Worm (Caenorhabditis elegans) whole organism, L4 larva: ENCODE data around the gene srh-174.
A peak's percentile ranks its signal among the peaks of the same experiment; 100 is the strongest.

ENCODE experiments used
- D1046.2 ChIP-seq: fragments of 200-800 bp; sonication (Bioruptor generic); IDR thresholded peaks from 2 replicates; pipeline ENCODE4 v1.3.6; 2022; ENCODE audit warnings: missing genetic modification characterization, missing compliant biosample characterization
- T26A8.4 ChIP-seq: fragments of 200-800 bp; sonication (Bioruptor generic); IDR thresholded peaks from 2 replicates; pipeline ENCODE4 v1.3.6; 2022; ENCODE audit warnings: missing genetic modification characterization, missing compliant biosample characterization
- ZK337.2 ChIP-seq: fragments of 200-800 bp; sonication (Bioruptor generic); IDR thresholded peaks from 2 replicates; pipeline ENCODE4 v1.3.6; 2022; ENCODE audit warnings: missing genetic modification reagents, missing genetic modification characterization, missing compliant biosample characterization
- aha-1 ChIP-seq: fragments of 150-350 bp; peaks from one replicate; lab custom pipeline; 2014; ENCODE audit warnings: missing biosample characterization, missing genetic modification characterization
- aly-2 ChIP-seq: sonication (generic microtip); optimal IDR thresholded peaks from 2 replicates; lab custom pipeline; 2018; ENCODE audit warnings: missing biosample characterization, missing genetic modification characterization
- ceh-28 ChIP-seq: fragments of 150-350 bp; optimal IDR thresholded peaks from 2 replicates; lab custom pipeline; 2014; ENCODE audit warnings: missing biosample characterization, missing genetic modification reagents, missing genetic modification characterization
- ceh-44 ChIP-seq: fragments of 200-800 bp; sonication (Bioruptor generic); IDR thresholded peaks from 2 replicates; pipeline ENCODE4 v1.3.6; 2022; ENCODE audit warnings: missing genetic modification reagents, missing genetic modification characterization, missing compliant biosample characterization
- ceh-82 ChIP-seq: sonication (generic microtip); optimal IDR thresholded peaks from 2 replicates; lab custom pipeline; 2017; ENCODE audit warnings: missing biosample characterization, missing genetic modification characterization
- cey-2 ChIP-seq: sonication (generic microtip); optimal IDR thresholded peaks from 3 replicates; lab custom pipeline; 2017; ENCODE audit warnings: missing genetic modification characterization, mild to moderate bottlenecking, missing compliant biosample characterization, antibody characterized with exemption, borderline replicate concordance; ENCODE audit not compliant: insufficient read depth
- ctbp-1 ChIP-seq: fragments of 200-800 bp; sonication (Bioruptor generic); IDR thresholded peaks from 2 replicates; pipeline ENCODE4 v1.3.6; 2022; ENCODE audit warnings: missing genetic modification reagents, missing genetic modification characterization, missing compliant biosample characterization
- dmd-8 ChIP-seq: fragments of 200-800 bp; sonication (Bioruptor generic); IDR thresholded peaks from 2 replicates; pipeline ENCODE4 v1.3.6; 2022; ENCODE audit warnings: missing genetic modification characterization, missing compliant biosample characterization
- dve-1 ChIP-seq: sonication (generic microtip); optimal IDR thresholded peaks from 2 replicates; lab custom pipeline; 2017; ENCODE audit warnings: antibody characterized with exemption, mild to moderate bottlenecking, missing genetic modification characterization, missing compliant biosample characterization; ENCODE audit not compliant: insufficient read depth
- egl-43 ChIP-seq: fragments of 200-800 bp; sonication (Bioruptor generic); IDR thresholded peaks from 2 replicates; pipeline ENCODE4 v1.3.6; 2022; ENCODE audit warnings: missing genetic modification reagents, missing genetic modification characterization, missing compliant biosample characterization
- gei-8 ChIP-seq: fragments of 200-800 bp; sonication (Bioruptor generic); optimal IDR thresholded peaks from 2 replicates; lab custom pipeline; 2018; ENCODE audit warnings: mild to moderate bottlenecking, missing genetic modification characterization, missing compliant biosample characterization
- hif-1 ChIP-seq, 2 experiments: sonication (generic microtip); optimal IDR thresholded peaks; 2 replicates each; lab custom pipeline; 2016 to 2017; ENCODE audit warnings: missing compliant biosample characterization in 2 of 2, missing genetic modification characterization in 2 of 2, missing genetic modification reagents in 2 of 2, missing genotype in 2 of 2, mild to moderate bottlenecking in 1 of 2
- lin-29 ChIP-seq: fragments of 200-800 bp; sonication (Bioruptor generic); IDR thresholded peaks from 2 replicates; pipeline ENCODE4 v1.3.6; 2022; ENCODE audit warnings: missing genetic modification reagents, missing genetic modification characterization, missing compliant biosample characterization
- madf-5 ChIP-seq, 2 experiments: fragments of 200-800 bp; sonication (Bioruptor generic); IDR thresholded peaks; 2 replicates each; pipeline ENCODE4 v1.3.6; 2022; ENCODE audit warnings: missing compliant biosample characterization in 2 of 2, missing genetic modification characterization in 2 of 2
- mxl-2 ChIP-seq: fragments of 200-800 bp; sonication (Bioruptor generic); conservative IDR thresholded peaks from 2 replicates; pipeline ENCODE4 v1.3.6; 2022; ENCODE audit warnings: missing genetic modification reagents, missing genetic modification characterization, missing compliant biosample characterization
- nhr-10 ChIP-seq: fragments of 150-350 bp; optimal IDR thresholded peaks from 2 replicates; lab custom pipeline; 2014; ENCODE audit warnings: missing biosample characterization, missing genetic modification characterization
- nhr-41 ChIP-seq: fragments of 200-800 bp; sonication (Bioruptor generic); IDR thresholded peaks from 2 replicates; pipeline ENCODE4 v1.3.6; 2022; ENCODE audit warnings: missing genetic modification reagents, missing genetic modification characterization, missing compliant biosample characterization
- pha-4 ChIP-seq, 2 experiments: fragments of 150-350 bp in 1 of 2; fragments of 200-800 bp in 1 of 2; sonication (Bioruptor generic) in 1 of 2; IDR thresholded peaks in 1 of 2; optimal IDR thresholded peaks in 1 of 2; 2 replicates each; pipeline versions ENCODE4 v1.3.6 to Lab custom; 2014 to 2022; ENCODE audit warnings: missing genetic modification characterization in 2 of 2, missing genetic modification reagents in 2 of 2, missing biosample characterization in 1 of 2, missing compliant biosample characterization in 1 of 2
- php-3 ChIP-seq: fragments of 200-800 bp; sonication (Bioruptor generic); IDR thresholded peaks from 2 replicates; pipeline ENCODE4 v1.3.6; 2022; ENCODE audit warnings: missing genetic modification reagents, missing genetic modification characterization, missing compliant biosample characterization
- set-16 ChIP-seq: fragments of 200-800 bp; sonication (Bioruptor generic); IDR thresholded peaks from 2 replicates; pipeline ENCODE4 v1.3.6; 2022; ENCODE audit warnings: missing genetic modification reagents, missing genetic modification characterization, missing compliant biosample characterization
- skn-1 ChIP-seq: fragments of 150-350 bp; optimal IDR thresholded peaks from 2 replicates; lab custom pipeline; 2014; ENCODE audit warnings: missing biosample characterization, missing genetic modification characterization
- spr-1 ChIP-seq: sonication (generic microtip); optimal IDR thresholded peaks from 2 replicates; lab custom pipeline; 2016; ENCODE audit warnings: mild to moderate bottlenecking, missing genetic modification characterization, missing compliant biosample characterization
- unc-39 ChIP-seq: sonication (generic microtip); optimal IDR thresholded peaks from 2 replicates; lab custom pipeline; 2017; ENCODE audit warnings: missing biosample characterization, missing genetic modification characterization
- unc-62 ChIP-seq, 3 experiments: fragments of 150-350 bp in 1 of 3; sonication (generic microtip); optimal IDR thresholded peaks in 2 of 3; peaks in 1 of 3; 1 replicate in 1 of 3; 2 replicates in 2 of 3; lab custom pipeline; 2014 to 2017; ENCODE audit warnings: missing biosample characterization in 3 of 3, missing genetic modification characterization in 3 of 3, missing genetic modification reagents in 3 of 3, missing genotype in 1 of 3
- vab-7 ChIP-seq: fragments of 200-800 bp; sonication (Bioruptor generic); IDR thresholded peaks from 2 replicates; pipeline ENCODE4 v1.3.6; 2022; ENCODE audit warnings: missing genetic modification reagents, missing genetic modification characterization, missing compliant biosample characterization
- zag-1 ChIP-seq: fragments of 150-350 bp; optimal IDR thresholded peaks from 2 replicates; lab custom pipeline; 2014; ENCODE audit warnings: missing biosample characterization, missing genetic modification characterization
- zip-2 ChIP-seq: fragments of 150-350 bp; optimal IDR thresholded peaks from 2 replicates; lab custom pipeline; 2014; ENCODE audit warnings: missing biosample characterization, missing genetic modification characterization
- ztf-11 ChIP-seq: fragments of 150-350 bp; optimal IDR thresholded peaks from 2 replicates; lab custom pipeline; 2014; ENCODE audit warnings: missing biosample characterization, missing genetic modification characterization

Gene srh-174

DNA sequence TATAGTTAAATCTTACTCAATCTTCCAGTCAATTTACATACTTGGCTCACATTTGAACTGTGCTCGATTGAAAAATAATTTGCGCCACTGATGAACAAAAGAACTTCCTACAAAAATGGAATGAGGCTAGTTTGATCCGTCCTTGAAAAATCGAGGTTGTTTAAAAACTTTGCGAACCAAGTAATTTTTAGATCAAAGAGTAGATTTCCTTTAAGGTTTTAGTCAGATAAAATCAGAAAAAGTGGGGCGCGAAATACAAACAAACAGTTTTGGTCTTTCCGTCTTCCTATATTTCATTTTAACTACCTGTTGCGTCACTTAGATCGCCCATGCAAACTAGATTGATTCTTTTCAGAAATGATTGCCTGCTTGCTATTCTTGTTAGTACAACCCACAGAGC is 23.3 kb downstream of the srh-174 start, which contains the start of gene Y68A4A.10:
Gene Y68A4A.10, plus strand, starts transcription at position 301 of the 400 bp plus-strand sequence.
- TF ChIP-seq aha-1 (tag; lab: Kevin White, UChicago) (peak; percentile 8), gei-8 (no peak), ztf-11 (no peak), unc-39 (tag; lab: Kevin White, UChicago) (no peak), vab-7 (GFP tag; lab: Robert Waterston, UW) (no peak)
- TF ChIP-seq, all 104 proteins: peak for 1

DNA sequence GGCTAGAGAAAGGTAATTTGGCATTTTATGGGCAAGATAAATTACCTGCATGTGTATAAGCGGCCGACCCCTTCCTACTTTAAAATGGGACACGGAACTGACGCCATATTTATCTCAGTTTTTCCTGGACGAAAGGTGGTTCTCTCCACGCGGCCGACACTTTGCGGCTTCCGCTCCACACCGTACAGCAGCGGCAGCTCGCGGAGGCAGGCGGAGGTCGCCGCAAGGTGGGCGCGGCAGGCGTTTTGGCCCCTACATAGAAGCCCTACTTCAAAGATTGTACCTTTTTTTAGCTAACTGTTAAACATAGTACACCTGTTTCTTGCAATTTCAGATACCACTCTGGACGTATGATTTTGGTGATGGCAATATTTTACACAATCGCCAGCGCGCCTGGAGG is 27.9 kb downstream of the srh-174 start:
- TF ChIP-seq zip-2 (tag; lab: Kevin White, UChicago), result no peak
- TF ChIP-seq set-16 (GFP tag; lab: Robert Waterston, UW), result peak; percentile 92

DNA sequence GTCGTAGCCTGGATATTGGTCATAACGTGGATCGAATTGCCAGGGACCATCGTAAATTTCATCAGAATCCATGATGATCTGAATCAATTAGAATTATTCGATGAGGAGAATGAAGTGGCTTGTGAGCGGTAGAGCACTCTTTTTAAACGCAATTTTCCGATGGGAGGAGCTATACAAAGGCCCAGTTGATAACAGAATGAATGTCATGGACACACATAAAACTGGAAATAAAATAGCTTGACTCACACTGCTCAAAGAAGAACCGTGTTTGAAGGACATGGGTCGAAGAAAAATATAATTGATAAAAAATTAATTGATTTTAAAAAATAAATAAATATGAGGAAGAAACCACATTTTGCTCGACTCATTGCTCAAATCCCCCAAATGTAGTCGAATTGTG is 29.5 kb downstream of the srh-174 start, which contains the start of gene Y68A4A.13:
Gene Y68A4A.13, minus strand, starts transcription at position 101 of the 400 bp plus-strand sequence.
- peak; percentile 44 for TF ChIP-seq aha-1 (tag; lab: Kevin White, UChicago)
- no peak for TF ChIP-seq vab-7 (GFP tag; lab: Robert Waterston, UW)

DNA sequence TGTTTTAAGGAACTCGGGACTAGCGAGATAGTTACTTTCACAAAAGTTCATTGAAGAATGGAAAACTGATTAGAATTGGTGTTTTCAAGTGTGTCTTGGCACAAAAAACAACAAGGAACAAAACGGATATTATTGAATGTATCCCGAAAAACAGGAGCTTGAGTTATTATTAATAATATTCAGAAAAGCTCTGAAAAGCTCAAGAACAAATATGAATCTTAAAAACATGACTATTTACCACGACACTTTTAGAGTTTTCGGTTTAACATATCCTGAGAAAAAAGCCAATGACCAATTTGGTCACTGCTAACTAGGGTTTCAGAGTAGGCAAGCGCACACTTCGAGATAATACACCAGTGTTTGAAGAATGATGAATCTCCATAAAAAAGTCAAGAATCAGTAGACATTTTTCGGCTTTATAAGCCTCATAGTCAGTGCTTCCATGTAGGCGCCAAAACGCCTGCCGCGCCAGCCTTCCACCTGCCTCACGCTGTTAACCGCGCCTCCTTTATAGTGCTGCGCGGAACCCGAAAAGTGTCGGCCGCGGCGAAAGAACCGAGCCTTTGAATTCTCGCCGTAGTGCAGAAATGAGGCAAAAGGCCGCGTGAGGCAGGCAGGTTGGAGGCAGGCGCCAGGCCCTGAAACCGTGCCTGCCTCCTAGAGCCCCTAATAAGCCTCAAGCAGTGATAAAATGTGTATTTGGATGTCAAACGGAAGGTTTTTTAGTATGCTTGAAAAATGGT is 33.6 kb downstream of the srh-174 start, which contains the start of gene srh-236:
Gene srh-236, minus strand, starts transcription at position 51 of the 743 bp plus-strand sequence.
- TF ChIP-seq set-16 (GFP tag; lab: Robert Waterston, UW) (peak; percentile 86), php-3 (GFP tag; lab: Robert Waterston, UW) (no peak)

DNA sequence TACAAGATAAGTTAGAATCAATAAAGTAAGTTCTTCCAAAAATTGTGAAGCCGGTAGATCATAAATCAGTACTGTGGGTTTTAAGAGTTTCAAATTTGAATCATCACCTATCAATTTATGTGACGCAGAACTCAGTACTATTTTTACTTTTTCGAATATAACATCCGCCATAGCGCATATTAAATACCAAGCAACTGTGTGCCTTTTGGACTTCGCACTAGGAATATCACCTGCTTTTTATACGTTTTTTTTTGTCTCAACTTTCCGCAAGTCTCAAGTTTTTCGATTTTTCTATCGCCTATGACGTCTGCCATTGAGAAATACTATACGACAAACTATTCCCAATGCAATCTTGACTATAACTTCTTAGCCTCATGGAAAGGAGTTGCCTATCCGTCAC is 34.2 kb downstream of the srh-174 start, which contains the start of gene srh-113:
Gene srh-113, plus strand, starts transcription at position 301 of the 400 bp plus-strand sequence.
- TF ChIP-seq ctbp-1 (GFP tag; lab: Robert Waterston, UW) (no peak), zag-1 (tag; lab: Kevin White, UChicago) (no peak), pha-4 (GFP tag; IDR thresholded peaks at IDR 0.05; lab: Robert Waterston, UW) (no peak), pha-4 (tag; optimal IDR thresholded peaks at IDR 0.05; lab: Kevin White, UChicago) (no peak), dve-1 (tag; lab: Kevin White, UChicago) (no peak), spr-1 (no peak), cey-2 (tag; lab: Kevin White, UChicago) (no peak), mxl-2 (GFP tag; lab: Robert Waterston, UW) (no peak), D1046.2 (GFP tag; lab: Robert Waterston, UW) (no peak), unc-62 (GFP tag; optimal IDR thresholded peaks at IDR 0.05 in 1 of 2; lab: Kevin White, UChicago) (no peak), unc-62 (tag; optimal IDR thresholded peaks at IDR 0.05; lab: Kevin White, UChicago) (no peak), zip-2 (tag; lab: Kevin White, UChicago) (no peak), aly-2 (tag; lab: Kevin White, UChicago) (no peak), lin-29 (GFP tag; lab: Robert Waterston, UW) (no peak), nhr-10 (no peak), T26A8.4 (no peak), ceh-28 (no peak), egl-43 (GFP tag; lab: Robert Waterston, UW) (no peak), set-16 (GFP tag; lab: Robert Waterston, UW) (no peak), hif-1 (tag; optimal IDR thresholded peaks at IDR 0.05; lab: Kevin White, UChicago) (no peak)

DNA sequence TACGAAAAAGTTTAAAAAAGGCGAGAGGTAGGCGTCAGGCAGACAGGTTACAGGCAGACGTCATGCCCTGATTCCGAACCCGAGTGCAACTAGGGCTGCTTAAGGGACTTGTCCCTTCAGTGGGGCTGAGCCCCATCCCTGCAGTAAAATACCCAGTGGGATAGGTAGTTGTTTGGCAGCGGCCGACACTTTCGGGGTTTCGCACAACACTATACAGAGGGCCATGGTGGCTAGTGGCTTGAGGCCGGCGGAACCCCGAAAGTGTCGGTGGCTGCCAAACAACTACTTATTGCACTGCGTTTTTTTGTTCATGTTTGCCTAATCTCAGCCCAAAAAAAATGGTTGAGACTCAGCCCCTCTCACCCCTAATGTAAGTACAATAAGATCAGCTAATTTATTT is 37.0 kb downstream of the srh-174 start:
- TF ChIP-seq ceh-82 (no peak), dmd-8 (GFP tag; lab: Robert Waterston, UW) (no peak), nhr-41 (no peak), madf-5 (GFP tag; IDR thresholded peaks at IDR 0.05; lab: Robert Waterston, UW) (0 out of 4 replicates have a peak, but pooled peaks of 1 of the 2 experiments have one; percentile 12), skn-1 (tag; lab: Kevin White, UChicago) (no peak), ZK337.2 (GFP tag; lab: Robert Waterston, UW) (no peak), ceh-44 (GFP tag; lab: Robert Waterston, UW) (no peak), vab-7 (GFP tag; lab: Robert Waterston, UW) (no peak), gei-8 (no peak)
